Worm (Caenorhabditis elegans): ENCODE data around the gene bir-2.

The bir-2 gene

DNA sequence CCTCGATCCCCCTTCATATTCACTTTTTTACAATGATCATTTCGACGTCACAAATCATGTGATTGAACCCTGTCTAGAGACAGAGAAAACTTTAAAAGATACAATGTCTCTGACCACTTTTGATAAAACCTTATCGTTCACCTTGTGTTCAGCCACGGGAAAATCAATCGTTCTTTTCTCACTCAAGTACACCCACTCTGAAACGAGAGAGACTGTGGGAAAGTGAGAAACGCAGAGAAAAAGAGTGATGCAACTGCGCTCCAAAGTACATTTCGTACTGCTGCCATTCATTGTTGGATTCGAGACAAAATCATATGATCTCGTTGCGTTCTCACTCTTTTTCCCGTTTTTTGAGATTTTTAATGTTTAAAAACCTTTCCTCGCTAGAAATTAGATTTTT, 3.5 kb upstream of the bir-2 start (continued):
- peak; percentile 90 for TF ChIP-seq nhr-11 (tag; optimal IDR thresholded peaks at IDR 0.05)
- no peak for TF ChIP-seq tag-97 (GFP tag; IDR thresholded peaks at IDR 0.05)
- TF ChIP-seq madf-9 (GFP tag; conservative IDR thresholded peaks at IDR 0.05) = no peak
- TF ChIP-seq cey-2 (tag; optimal IDR thresholded peaks at IDR 0.05; ENCODE audit: borderline replicate concordance, insufficient read depth) = peak; percentile 17
- TF ChIP-seq ces-1 (GFP tag; optimal IDR thresholded peaks at IDR 0.05) = no peak
- peak; percentile 95 for TF ChIP-seq mep-1 (tag; optimal IDR thresholded peaks at IDR 0.05)
- TF ChIP-seq nhr-41 (GFP tag; IDR thresholded peaks at IDR 0.05) = peak; percentile 80; the same call in 1 of the 2 replicates
- TF ChIP-seq rbr-2 (tag; optimal IDR thresholded peaks at IDR 0.05) = peak; percentile 78
- peak; percentile 47 for TF ChIP-seq nhr-25 (tag; optimal IDR thresholded peaks at IDR 0.05; ENCODE audit: borderline replicate concordance, insufficient read depth)
- no peak for TF ChIP-seq skn-1 (tag; optimal IDR thresholded peaks at IDR 0.05)
- TF ChIP-seq hlh-11 (tag; optimal IDR thresholded peaks at IDR 0.05) = peak; percentile 97
- TF ChIP-seq madf-5 (GFP tag; IDR thresholded peaks at IDR 0.05) = no peak
- peak; percentile 81 for TF ChIP-seq T26A8.4 (GFP tag; IDR thresholded peaks at IDR 0.05)
- no peak for TF ChIP-seq daf-12 (tag; optimal IDR thresholded peaks at IDR 0.05)
- peak; percentile 71; the same call in 1 of the 2 replicates for TF ChIP-seq saeg-2 (GFP tag; IDR thresholded peaks at IDR 0.05)
- peak; percentile 83 for TF ChIP-seq mdt-29 (GFP tag; IDR thresholded peaks at IDR 0.05)
- no peak for TF ChIP-seq ceh-32 (tag; optimal IDR thresholded peaks at IDR 0.05; ENCODE audit: poor library complexity)
- no peak for TF ChIP-seq ceh-28 (tag; optimal IDR thresholded peaks at IDR 0.05)
- no peak for TF ChIP-seq daf-19 (GFP tag; conservative IDR thresholded peaks at IDR 0.05)
- TF ChIP-seq lin-13 (GFP tag; optimal IDR thresholded peaks at IDR 0.05) = peak; percentile 29
- TF ChIP-seq jun-1 (tag; optimal IDR thresholded peaks at IDR 0.05) = peak; percentile 17
- TF ChIP-seq unc-39 (tag; optimal IDR thresholded peaks at IDR 0.05) = no peak
- no peak for TF ChIP-seq F44E2.7 (GFP tag; IDR thresholded peaks at IDR 0.05)
- TF ChIP-seq snpc-4 (tag; optimal IDR thresholded peaks at IDR 0.05) = no peak
- peak; percentile 82 for TF ChIP-seq mes-2 (tag; optimal IDR thresholded peaks at IDR 0.05; ENCODE audit: poor library complexity, severe bottlenecking)
- TF ChIP-seq lin-1 (GFP tag; IDR thresholded peaks at IDR 0.05) = peak; percentile 54; the same call in 1 of the 2 replicates
- TF ChIP-seq ztf-11 (tag; optimal IDR thresholded peaks at IDR 0.05) = no peak
- no peak for TF ChIP-seq gei-8 (GFP tag; optimal IDR thresholded peaks at IDR 0.05)
- TF ChIP-seq nhr-28 (tag; optimal IDR thresholded peaks at IDR 0.05) = peak; percentile 95
- TF ChIP-seq nhr-10 (tag; optimal IDR thresholded peaks at IDR 0.05) = peak; percentile 20
- TF ChIP-seq pha-4 (GFP tag; IDR thresholded peaks at IDR 0.05) = peak; percentile 66
- peak; percentile 3 for TF ChIP-seq pha-4 (tag; optimal IDR thresholded peaks at IDR 0.05)
- no peak for TF ChIP-seq sdz-12 (GFP tag; optimal IDR thresholded peaks at IDR 0.05)
- no peak for TF ChIP-seq F37D6.2 (tag; optimal IDR thresholded peaks at IDR 0.05)
- TF ChIP-seq lin-38 (GFP tag; IDR thresholded peaks at IDR 0.05) = peak; percentile 95
- TF ChIP-seq lin-39 (tag; optimal IDR thresholded peaks at IDR 0.05) = no peak
- peak; percentile 75 for TF ChIP-seq mxl-3 (GFP tag; optimal IDR thresholded peaks at IDR 0.05)
- TF ChIP-seq dmd-9 (GFP tag; IDR thresholded peaks at IDR 0.05) = no peak
- TF ChIP-seq dmd-6 (GFP tag; IDR thresholded peaks at IDR 0.05) = peak; percentile 88
- no peak for TF ChIP-seq lir-3 (tag; optimal IDR thresholded peaks at IDR 0.05)
- TF ChIP-seq pqm-1 (tag; optimal IDR thresholded peaks at IDR 0.05) = peak; percentile 81
- TF ChIP-seq nhr-48 (tag; optimal IDR thresholded peaks at IDR 0.05) = peak; percentile 93
- no peak for TF ChIP-seq Y5F2A.4 (GFP tag; optimal IDR thresholded peaks at IDR 0.05)
- TF ChIP-seq zfp-3 (GFP tag; conservative IDR thresholded peaks at IDR 0.05) = peak; percentile 53; the same call in 1 of the 2 replicates
- TF ChIP-seq zip-11 (GFP tag; IDR thresholded peaks at IDR 0.05) = no peak
- no peak for TF ChIP-seq snpc-1.2 (GFP tag; IDR thresholded peaks at IDR 0.05)
- no peak for TF ChIP-seq set-16 (GFP tag; IDR thresholded peaks at IDR 0.05)
- TF ChIP-seq unc-62 (GFP tag; optimal IDR thresholded peaks at IDR 0.05 in 1 of 2) = peak in 1 of 2 experiments; percentile 80
- no peak for TF ChIP-seq unc-62 (tag; optimal IDR thresholded peaks at IDR 0.05)
- TF ChIP-seq zfp-2 (tag; optimal IDR thresholded peaks at IDR 0.05) = no peak
- peak; percentile 47 for TF ChIP-seq lin-15B (tag; optimal IDR thresholded peaks at IDR 0.05)
- no peak for TF ChIP-seq egl-27 (tag; optimal IDR thresholded peaks at IDR 0.05)
